Fruit fly (Drosophila melanogaster) whole organism, prepupa: ENCODE data around the gene CG10660.

Experiments
- Blimp-1 ChIP-seq: fragments of 200-800 bp; sonication (Bioruptor generic); optimal IDR thresholded peaks from 3 replicates; lab custom pipeline; 2017; ENCODE audit warnings: missing biosample characterization, missing genetic modification characterization, mild to moderate bottlenecking, moderate library complexity, missing genetic modification reagents
- CG10631 ChIP-seq: fragments of 200-800 bp; sonication (Bioruptor generic); optimal IDR thresholded peaks from 2 replicates; lab custom pipeline; 2016; ENCODE audit warnings: missing biosample characterization, missing genetic modification characterization
- CG10669 ChIP-seq: fragments of 200-800 bp; sonication (Bioruptor generic); optimal IDR thresholded peaks from 3 replicates; lab custom pipeline; 2018; ENCODE audit warnings: missing biosample characterization, mild to moderate bottlenecking, missing genetic modification characterization, moderate library complexity
- CG11294 ChIP-seq: fragments of 200-800 bp; sonication (Bioruptor generic); IDR thresholded peaks from 2 replicates; pipeline ENCODE4 v1.3.6; 2022; ENCODE audit warnings: missing biosample characterization, missing genetic modification characterization
- CG11902 ChIP-seq: fragments of 200-800 bp; sonication (Bioruptor generic); optimal IDR thresholded peaks from 3 replicates; lab custom pipeline; 2016; ENCODE audit warnings: missing biosample characterization, missing genetic modification characterization
- CG15336 ChIP-seq: fragments of 200-800 bp; sonication (Bioruptor generic); IDR thresholded peaks from 2 replicates; pipeline ENCODE4 v1.3.6; 2022; ENCODE audit warnings: missing biosample characterization, missing genetic modification characterization
- CG1621 ChIP-seq: fragments of 200-800 bp; sonication (Bioruptor generic); optimal IDR thresholded peaks from 3 replicates; lab custom pipeline; 2018; ENCODE audit warnings: missing biosample characterization, mild to moderate bottlenecking, missing genetic modification characterization
- CG16779 ChIP-seq: fragments of 200-800 bp; sonication (Bioruptor generic); optimal IDR thresholded peaks from 3 replicates; lab custom pipeline; 2017; ENCODE audit warnings: missing biosample characterization, mild to moderate bottlenecking, missing genetic modification characterization
- CG3032 ChIP-seq: fragments of 200-800 bp; optimal IDR thresholded peaks from 2 replicates; lab custom pipeline; 2019; ENCODE audit warnings: missing biosample characterization, mild to moderate bottlenecking, missing genetic modification characterization, moderate library complexity
- CG31627 ChIP-seq: fragments of 200-800 bp; sonication (Bioruptor generic); optimal IDR thresholded peaks from 3 replicates; lab custom pipeline; 2016; ENCODE audit warnings: missing biosample characterization, missing genetic modification characterization
- CG32006 ChIP-seq: fragments of 200-800 bp; sonication (Bioruptor generic); optimal IDR thresholded peaks from 3 replicates; lab custom pipeline; 2017; ENCODE audit warnings: missing biosample characterization, mild to moderate bottlenecking, missing genetic modification characterization
- CG34406 ChIP-seq: fragments of 200-800 bp; sonication (Bioruptor generic); optimal IDR thresholded peaks from 3 replicates; lab custom pipeline; 2016; ENCODE audit warnings: missing biosample characterization, missing genetic modification characterization
- CG4318 ChIP-seq: fragments of 200-800 bp; sonication (Bioruptor generic); optimal IDR thresholded peaks from 3 replicates; lab custom pipeline; 2017; ENCODE audit warnings: missing biosample characterization, mild to moderate bottlenecking, missing genetic modification characterization
- CG6163 ChIP-seq: fragments of 200-800 bp; sonication (Bioruptor generic); IDR thresholded peaks from 3 replicates; pipeline ENCODE4 v1.3.6; 2022; ENCODE audit warnings: missing biosample characterization, missing genetic modification characterization
- CG6276 ChIP-seq: fragments of 200-800 bp; sonication (Bioruptor generic); optimal IDR thresholded peaks from 2 replicates; lab custom pipeline; 2017; ENCODE audit warnings: missing biosample characterization, mild to moderate bottlenecking, missing genetic modification characterization
- CG6792 ChIP-seq: fragments of 200-800 bp; sonication (Bioruptor generic); optimal IDR thresholded peaks from 3 replicates; lab custom pipeline; 2016; ENCODE audit warnings: missing biosample characterization, missing genetic modification characterization
- CG6808 ChIP-seq: fragments of 200-800 bp; sonication (Bioruptor generic); optimal IDR thresholded peaks from 3 replicates; lab custom pipeline; 2017; ENCODE audit warnings: missing biosample characterization, missing genetic modification characterization, mild to moderate bottlenecking, moderate library complexity, missing genetic modification reagents
- CG6854 ChIP-seq: fragments of 200-800 bp; sonication (Bioruptor generic); optimal IDR thresholded peaks from 2 replicates; lab custom pipeline; 2017; ENCODE audit warnings: missing biosample characterization, mild to moderate bottlenecking, missing genetic modification characterization
- CG7368 ChIP-seq: fragments of 200-800 bp; sonication (Bioruptor generic); optimal IDR thresholded peaks from 3 replicates; lab custom pipeline; 2016; ENCODE audit warnings: missing biosample characterization, missing genetic modification characterization
- CG8119 ChIP-seq: fragments of 200-800 bp; sonication (Bioruptor generic); IDR thresholded peaks from 3 replicates; pipeline ENCODE4 v1.3.6; 2022; ENCODE audit warnings: missing biosample characterization, missing genetic modification characterization
- CG8319 ChIP-seq: fragments of 200-800 bp; sonication (Bioruptor generic); optimal IDR thresholded peaks from 3 replicates; lab custom pipeline; 2016; ENCODE audit warnings: missing biosample characterization, missing genetic modification characterization
- CG9139 ChIP-seq: fragments of 200-800 bp; sonication (Bioruptor generic); optimal IDR thresholded peaks from 3 replicates; lab custom pipeline; 2017; ENCODE audit warnings: missing biosample characterization, mild to moderate bottlenecking, missing genetic modification characterization
- Eip75B ChIP-seq: fragments of 200-800 bp; sonication (Bioruptor generic); optimal IDR thresholded peaks from 3 replicates; lab custom pipeline; 2016; ENCODE audit warnings: missing biosample characterization, missing genetic modification characterization
- Eip78C ChIP-seq: fragments of 200-800 bp; sonication (Bioruptor generic); peaks from one replicate; lab custom pipeline; 2016; ENCODE audit warnings: missing biosample characterization, missing genetic modification characterization
- Eip93F ChIP-seq: fragments of 200-800 bp; sonication (Bioruptor generic); optimal IDR thresholded peaks from 2 replicates; lab custom pipeline; 2016; ENCODE audit warnings: missing biosample characterization, mild to moderate bottlenecking, missing genetic modification characterization
- Ets21C ChIP-seq: fragments of 200-800 bp; sonication (Bioruptor generic); optimal IDR thresholded peaks from 3 replicates; lab custom pipeline; 2016; ENCODE audit warnings: missing biosample characterization, missing genetic modification characterization
- Ets96B ChIP-seq: fragments of 200-800 bp; optimal IDR thresholded peaks from 2 replicates; lab custom pipeline; 2019; ENCODE audit warnings: missing biosample characterization, mild to moderate bottlenecking, missing genetic modification characterization, moderate library complexity
- Gug ChIP-seq: fragments of 200-800 bp; sonication (Bioruptor generic); IDR thresholded peaks from 2 replicates; pipeline ENCODE4 v1.3.6; 2022; ENCODE audit warnings: missing biosample characterization, missing genetic modification characterization
- Hr38 ChIP-seq: sonication (Bioruptor generic); optimal IDR thresholded peaks from 2 replicates; lab custom pipeline; 2016; ENCODE audit warnings: missing biosample characterization, missing genetic modification characterization
- Hr39 ChIP-seq: fragments of 200-800 bp; sonication (Bioruptor generic); optimal IDR thresholded peaks from 2 replicates; lab custom pipeline; 2016; ENCODE audit warnings: missing biosample characterization, missing genetic modification characterization
- Hr4 ChIP-seq: fragments of 200-800 bp; sonication (Bioruptor generic); optimal IDR thresholded peaks from 3 replicates; lab custom pipeline; 2016; ENCODE audit warnings: missing biosample characterization, missing genetic modification characterization
- Lpt ChIP-seq: fragments of 200-800 bp; sonication (Bioruptor generic); optimal IDR thresholded peaks from 3 replicates; lab custom pipeline; 2016; ENCODE audit warnings: missing biosample characterization, missing genetic modification characterization
- OdsH ChIP-seq: fragments of 200-800 bp; sonication (Bioruptor generic); optimal IDR thresholded peaks from 3 replicates; lab custom pipeline; 2016; ENCODE audit warnings: missing biosample characterization, missing genetic modification characterization
- Smox ChIP-seq: fragments of 200-800 bp; sonication (Bioruptor generic); optimal IDR thresholded peaks from 3 replicates; lab custom pipeline; 2016; ENCODE audit warnings: missing biosample characterization, missing genetic modification characterization
- Sox102F ChIP-seq: fragments of 200-800 bp; sonication (Bioruptor generic); optimal IDR thresholded peaks from 2 replicates; lab custom pipeline; 2016; ENCODE audit warnings: missing biosample characterization, mild to moderate bottlenecking, missing genetic modification characterization
- Sox14 ChIP-seq: fragments of 200-800 bp; sonication (Bioruptor generic); optimal IDR thresholded peaks from 3 replicates; lab custom pipeline; 2016; ENCODE audit warnings: missing biosample characterization, missing genetic modification characterization
- Sox15 ChIP-seq: fragments of 200-800 bp; sonication (Bioruptor generic); optimal IDR thresholded peaks from 3 replicates; lab custom pipeline; 2016; ENCODE audit warnings: missing biosample characterization, missing genetic modification characterization
- achi ChIP-seq: fragments of 200-800 bp; sonication (Bioruptor generic); optimal IDR thresholded peaks from 3 replicates; lab custom pipeline; 2016; ENCODE audit warnings: missing biosample characterization, missing genetic modification characterization
- acj6 ChIP-seq: fragments of 200-800 bp; sonication (Bioruptor generic); optimal IDR thresholded peaks from 3 replicates; lab custom pipeline; 2016; ENCODE audit warnings: missing biosample characterization, missing genetic modification characterization
- cyc ChIP-seq: fragments of 200-800 bp; sonication (Bioruptor generic); optimal IDR thresholded peaks from 3 replicates; lab custom pipeline; 2016; ENCODE audit warnings: missing biosample characterization, missing genetic modification characterization
- dac ChIP-seq: fragments of 200-800 bp; sonication (Bioruptor generic); optimal IDR thresholded peaks from 2 replicates; lab custom pipeline; 2017; ENCODE audit warnings: missing biosample characterization, mild to moderate bottlenecking, missing genetic modification characterization
- dsx ChIP-seq: fragments of 200-800 bp; optimal IDR thresholded peaks from 3 replicates; lab custom pipeline; 2019; ENCODE audit warnings: missing biosample characterization, mild to moderate bottlenecking, missing genetic modification characterization, moderate library complexity; ENCODE audit not compliant: poor library complexity, severe bottlenecking
- esn ChIP-seq: fragments of 200-800 bp; sonication (Bioruptor generic); optimal IDR thresholded peaks from 2 replicates; lab custom pipeline; 2016; ENCODE audit warnings: missing biosample characterization, mild to moderate bottlenecking, missing genetic modification characterization, moderate library complexity
- fd59A ChIP-seq: fragments of 200-800 bp; sonication (Bioruptor generic); optimal IDR thresholded peaks from 2 replicates; lab custom pipeline; 2017; ENCODE audit warnings: missing biosample characterization, mild to moderate bottlenecking, missing genetic modification characterization, missing genetic modification reagents
- fd85E ChIP-seq: fragments of 200-800 bp; sonication (Bioruptor generic); optimal IDR thresholded peaks from 3 replicates; lab custom pipeline; 2016; ENCODE audit warnings: missing biosample characterization, missing genetic modification characterization
- net ChIP-seq: fragments of 200-800 bp; sonication (Bioruptor generic); optimal IDR thresholded peaks from 3 replicates; lab custom pipeline; 2016; ENCODE audit warnings: missing biosample characterization, missing genetic modification characterization
- salr ChIP-seq, 2 experiments: fragments of 200-800 bp; sonication (Bioruptor generic); optimal IDR thresholded peaks; 3 replicates each; lab custom pipeline; 2016 to 2018; ENCODE audit warnings: missing biosample characterization in 2 of 2, missing genetic modification characterization in 2 of 2, mild to moderate bottlenecking in 1 of 2
- spab ChIP-seq: fragments of 200-800 bp; sonication (Bioruptor generic); optimal IDR thresholded peaks from 2 replicates; lab custom pipeline; 2017; ENCODE audit warnings: missing biosample characterization, mild to moderate bottlenecking, missing genetic modification characterization, missing genetic modification reagents
- ss ChIP-seq, 2 experiments: fragments of 200-800 bp; sonication (Bioruptor generic); optimal IDR thresholded peaks; 2 replicates in 1 of 2; 3 replicates in 1 of 2; lab custom pipeline; 2017 to 2018; ENCODE audit warnings: mild to moderate bottlenecking in 2 of 2, missing biosample characterization in 2 of 2, missing genetic modification characterization in 2 of 2, moderate library complexity in 1 of 2
- topi ChIP-seq: fragments of 200-800 bp; sonication (Bioruptor generic); optimal IDR thresholded peaks from 3 replicates; lab custom pipeline; 2016; ENCODE audit warnings: missing biosample characterization, missing genetic modification characterization
- vri ChIP-seq: fragments of 200-800 bp; sonication (Bioruptor generic); optimal IDR thresholded peaks from 3 replicates; lab custom pipeline; 2016; ENCODE audit warnings: missing biosample characterization, mild to moderate bottlenecking, missing genetic modification characterization

CG10660 gene

DNA sequence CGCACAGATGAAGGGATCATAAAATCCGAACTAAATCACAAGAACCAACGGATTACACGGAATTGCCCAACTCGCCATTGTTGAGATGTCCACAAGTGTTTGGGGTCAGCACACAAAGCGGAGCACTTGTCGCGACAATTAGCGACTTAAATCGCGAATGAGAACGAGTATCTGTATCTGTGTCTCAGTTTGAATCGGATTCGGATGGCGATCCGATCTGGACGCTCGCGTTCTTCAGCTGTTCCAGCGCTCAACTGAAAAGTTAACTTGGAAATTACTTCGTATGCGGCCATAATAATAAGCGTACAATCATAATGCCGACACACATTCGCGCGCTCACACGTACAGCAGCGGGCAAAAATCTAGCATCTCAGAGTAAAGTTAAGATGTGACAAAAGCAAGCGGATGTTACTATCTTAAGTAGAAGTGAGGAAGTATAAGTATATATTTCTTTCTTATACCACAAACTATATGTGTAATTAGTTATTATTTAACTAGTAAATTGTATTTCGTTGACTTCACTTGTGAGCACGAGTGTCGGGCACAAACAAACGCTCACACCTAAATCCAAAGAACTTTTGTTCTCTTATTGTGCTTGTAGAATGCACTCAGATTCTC, at the start of gene CG10660:
TSS of gene CG10660 (minus strand) at position 259 of the 618 bp plus-strand sequence.
- TF ChIP-seq CG4318 (GFP tag; lab: Kevin White, UChicago) (peak; percentile 84), Hr4 (GFP tag; lab: Kevin White, UChicago) (peak; percentile 94), vri (GFP tag; lab: Kevin White, UChicago) (peak; percentile 91), spab (peak; percentile 78), CG7368 (GFP tag; lab: Kevin White, UChicago) (peak; percentile 82), CG11294 (GFP tag; lab: Robert Waterston, UW) (peak; percentile 90), achi (GFP tag; lab: Kevin White, UChicago) (peak; percentile 93), fd59A (peak; percentile 80), CG6163 (GFP tag; lab: Robert Waterston, UW) (peak; percentile 97), Eip78C (GFP tag; lab: Kevin White, UChicago) (peak; percentile 97), esn (GFP tag; lab: Kevin White, UChicago) (peak; percentile 95), Smox (peak; percentile 90), Sox14 (GFP tag; lab: Kevin White, UChicago) (peak; percentile 93), cyc (GFP tag; lab: Kevin White, UChicago) (peak; percentile 88), CG6792 (GFP tag; lab: Kevin White, UChicago) (peak; percentile 93), dsx (GFP tag; lab: Kevin White, UChicago) (peak; percentile 78), CG11902 (peak; percentile 80), Sox15 (GFP tag; lab: Kevin White, UChicago) (peak; percentile 80), Hr38 (no peak), Eip93F (GFP tag; lab: Kevin White, UChicago) (peak; percentile 66), CG10631 (GFP tag; lab: Kevin White, UChicago) (peak; percentile 91), CG32006 (peak; percentile 95), CG3032 (tag; lab: Kevin White, UChicago) (peak; percentile 72), CG8119 (peak; percentile 96), CG15336 (GFP tag; lab: Robert Waterston, UW) (peak; percentile 97), Eip75B (GFP tag; lab: Kevin White, UChicago) (peak; percentile 92), Blimp-1 (GFP tag; lab: Kevin White, UChicago) (peak; percentile 65), CG16779 (peak; percentile 88), Gug (peak; percentile 93), Hr39 (GFP tag; lab: Kevin White, UChicago) (peak; percentile 85), salr (GFP tag; optimal IDR thresholded peaks at IDR 0.05; lab: Kevin White, UChicago) (peak; percentile 79 to 86), CG10669 (GFP tag; lab: Kevin White, UChicago) (peak; percentile 86), Sox102F (peak; percentile 91), topi (GFP tag; lab: Kevin White, UChicago) (peak; percentile 91), CG9139 (GFP tag; lab: Kevin White, UChicago) (peak; percentile 64), CG1621 (tag; lab: Kevin White, UChicago) (peak; percentile 88), Ets96B (tag; lab: Kevin White, UChicago) (peak; percentile 92), CG6854 (GFP tag; lab: Kevin White, UChicago) (peak; percentile 77), dac (GFP tag; lab: Kevin White, UChicago) (peak; percentile 78), CG6276 (peak; percentile 94), OdsH (GFP tag; lab: Kevin White, UChicago) (peak; percentile 95), CG8319 (GFP tag; lab: Kevin White, UChicago) (peak; percentile 72), CG31627 (GFP tag; lab: Kevin White, UChicago) (peak; percentile 88), fd85E (peak; percentile 66), CG6808 (peak; percentile 75), Lpt (GFP tag; lab: Kevin White, UChicago) (peak; percentile 91), CG34406 (GFP tag; lab: Kevin White, UChicago) (peak; percentile 94), Ets21C (GFP tag; lab: Kevin White, UChicago) (peak; percentile 77), acj6 (GFP tag; lab: Kevin White, UChicago) (peak; percentile 93), ss (GFP tag; optimal IDR thresholded peaks at IDR 0.05; lab: Kevin White, UChicago) (peak; percentile 67 to 78), net (peak; percentile 94)
